Worm (Caenorhabditis elegans): ENCODE results near the gene rgs-9.

Gene rgs-9

DNA sequence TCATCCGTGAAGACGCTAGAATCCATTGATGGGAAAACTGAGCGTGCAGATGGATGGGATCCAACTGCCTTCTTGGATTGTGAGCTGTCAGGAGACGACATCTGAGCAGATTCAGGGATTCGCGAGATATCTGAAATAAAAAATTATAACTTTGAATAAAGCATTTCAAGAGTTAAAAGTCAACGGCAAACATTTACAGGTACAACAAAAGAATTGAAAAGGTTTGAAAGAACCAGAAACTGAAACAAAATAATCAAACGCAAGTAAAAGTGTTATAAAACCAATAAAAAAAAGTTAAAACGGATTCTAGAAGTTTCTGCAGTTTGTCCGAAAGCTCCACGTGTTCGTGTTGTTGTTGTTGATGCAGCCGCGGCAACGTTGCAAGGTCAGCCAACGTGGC is 24.8 kb downstream of the rgs-9 start, which contains the start of gene Y59E1A.4:
Gene Y59E1A.4 (minus strand): TSS at position 101 of the 400 bp plus-strand sequence.
- TF ChIP-seq ekl-4 (GFP tag; IDR thresholded peaks at IDR 0.05), result no peak

- TF ChIP-seq rcor-1 (GFP tag; IDR thresholded peaks at IDR 0.05), result no peak
- TF ChIP-seq mcd-1 (GFP tag; IDR thresholded peaks at IDR 0.05), result no peak
- TF ChIP-seq snpc-1.1 (tag; optimal IDR thresholded peaks at IDR 0.05; ENCODE audit: insufficient read depth), result no peak
- no peak for TF ChIP-seq sea-2 (GFP tag; IDR thresholded peaks at IDR 0.05)
- TF ChIP-seq ceh-27 (GFP tag; optimal IDR thresholded peaks at IDR 0.05), result no peak
- no peak for TF ChIP-seq F39B2.1 (GFP tag; IDR thresholded peaks at IDR 0.05)
- no peak for TF ChIP-seq let-526 (GFP tag; IDR thresholded peaks at IDR 0.05)
- TF ChIP-seq egl-18 (GFP tag; IDR thresholded peaks at IDR 0.05), result no peak
- TF ChIP-seq F55B11.4 (tag; optimal IDR thresholded peaks at IDR 0.05; ENCODE audit: borderline replicate concordance, insufficient read depth), result no peak
- TF ChIP-seq attf-3 (GFP tag; conservative IDR thresholded peaks at IDR 0.05), result no peak
- TF ChIP-seq hrde-1 (tag; optimal IDR thresholded peaks at IDR 0.05; ENCODE audit: borderline replicate concordance), result no peak
- no peak for TF ChIP-seq madf-8 (GFP tag; conservative IDR thresholded peaks at IDR 0.05)
- no peak for TF ChIP-seq hsf-1 (GFP tag; IDR thresholded peaks at IDR 0.05)
Observed at ce11 chrX:1959063-1959462, 44.0 kb downstream of the rgs-9 start.

- TF ChIP-seq ceh-79 (tag; optimal IDR thresholded peaks at IDR 0.05) (no peak), atf-7 (tag; optimal IDR thresholded peaks at IDR 0.05) (no peak), sptf-2 (GFP tag; optimal IDR thresholded peaks at IDR 0.05) (no peak), lsy-27 (tag; optimal IDR thresholded peaks at IDR 0.05; ENCODE audit: borderline replicate concordance, insufficient read depth) (no peak), rec-8 (tag; optimal IDR thresholded peaks at IDR 0.05) (no peak), mcd-1 (GFP tag; IDR thresholded peaks at IDR 0.05) (no peak), F33H1.4 (GFP tag; IDR thresholded peaks at IDR 0.05) (no peak), hmg-1.2 (GFP tag; IDR thresholded peaks at IDR 0.05) (peak; percentile 75; the same call in 1 of the 2 replicates), repo-1 (tag; optimal IDR thresholded peaks at IDR 0.05) (no peak), hlh-26 (GFP tag; conservative IDR thresholded peaks at IDR 0.05) (no peak), mxl-1 (tag; optimal IDR thresholded peaks at IDR 0.05) (no peak), nfyb-1 (GFP tag; IDR thresholded peaks at IDR 0.05) (no peak), ceh-40 (GFP tag; IDR thresholded peaks at IDR 0.05) (no peak), Y53F4B.3 (GFP tag; IDR thresholded peaks at IDR 0.05) (no peak), nhr-80 (tag; optimal IDR thresholded peaks at IDR 0.05) (peak; percentile 9), hsf-1 (GFP tag; IDR thresholded peaks at IDR 0.05) (no peak), ccch-3 (GFP tag; optimal IDR thresholded peaks at IDR 0.05) (no peak)
Observed at ce11 chrX:1960895-1961715, 46.0 kb downstream of the rgs-9 start.

DNA sequence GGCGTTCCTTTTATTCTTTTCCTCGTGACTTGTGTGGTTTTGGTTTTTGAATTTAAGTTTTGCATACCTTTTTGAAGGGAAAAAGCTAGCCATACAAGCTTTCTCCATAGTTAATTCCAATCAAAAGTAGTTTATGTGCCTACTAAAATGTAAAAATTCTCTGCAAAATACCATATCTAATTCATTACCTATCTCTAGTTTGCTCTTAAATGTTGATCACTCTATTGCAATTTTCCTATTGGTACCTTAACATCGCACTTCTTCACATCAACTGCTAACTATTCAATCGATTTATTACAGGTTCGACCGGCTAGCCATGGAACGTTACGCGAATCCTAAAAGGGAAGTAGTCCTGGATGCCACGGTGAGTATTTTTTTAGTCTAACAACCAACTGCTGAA is 47.2 kb downstream of the rgs-9 start, which contains the start of gene F52D2.7:
Gene F52D2.7 (plus strand): TSS at position 301 of the 400 bp plus-strand sequence.
- no peak for TF ChIP-seq rec-8 (tag; optimal IDR thresholded peaks at IDR 0.05)
- no peak for TF ChIP-seq rcor-1 (GFP tag; IDR thresholded peaks at IDR 0.05)
- no peak for TF ChIP-seq B0336.3 (GFP tag; IDR thresholded peaks at IDR 0.05)
- no peak for TF ChIP-seq ceh-40 (GFP tag; IDR thresholded peaks at IDR 0.05)
- no peak for TF ChIP-seq Y56A3A.18 (GFP tag; IDR thresholded peaks at IDR 0.05)
- no peak for TF ChIP-seq D2030.7 (GFP tag; IDR thresholded peaks at IDR 0.05)
- no peak for TF ChIP-seq dpff-1 (tag; optimal IDR thresholded peaks at IDR 0.05)
- TF ChIP-seq atf-7 (tag; optimal IDR thresholded peaks at IDR 0.05), result no peak
- no peak for TF ChIP-seq sptf-2 (GFP tag; optimal IDR thresholded peaks at IDR 0.05)
- TF ChIP-seq nfyb-1 (GFP tag; IDR thresholded peaks at IDR 0.05), result no peak

All from whole organism, young adult.